Worm (Caenorhabditis elegans) whole organism, L4 larva: ENCODE data around the gene R02E4.3.

ENCODE experiments used
- D1046.2 ChIP-seq: fragments of 200-800 bp; sonication (Bioruptor generic); IDR thresholded peaks from 2 replicates; pipeline ENCODE4 v1.3.6; 2022; ENCODE audit warnings: missing genetic modification characterization, missing compliant biosample characterization
- F44E2.7 ChIP-seq: fragments of 200-800 bp; sonication (Bioruptor generic); IDR thresholded peaks from 2 replicates; pipeline ENCODE4 v2.1.2; 2022; ENCODE audit warnings: missing genetic modification characterization, missing compliant biosample characterization
- T20F7.1 ChIP-seq: fragments of 200-800 bp; sonication (Bioruptor generic); optimal IDR thresholded peaks from 2 replicates; lab custom pipeline; 2018; ENCODE audit warnings: mild to moderate bottlenecking, missing genetic modification characterization, missing compliant biosample characterization
- Y105C5A.15 ChIP-seq: fragments of 200-800 bp; sonication (Bioruptor generic); IDR thresholded peaks from 2 replicates; pipeline ENCODE4 v1.3.6; 2022; ENCODE audit warnings: missing genetic modification characterization, missing compliant biosample characterization
- Y48G9A.11 ChIP-seq: fragments of 200-800 bp; sonication (Bioruptor generic); IDR thresholded peaks from 2 replicates; pipeline ENCODE4 v1.3.6; 2022; ENCODE audit warnings: missing genetic modification reagents, missing genetic modification characterization, missing compliant biosample characterization
- Y75B8A.6 ChIP-seq: fragments of 200-800 bp; sonication (Bioruptor generic); IDR thresholded peaks from 2 replicates; pipeline ENCODE4 v1.3.6; 2022; ENCODE audit warnings: missing genetic modification reagents, missing genetic modification characterization, missing compliant biosample characterization
- ZK337.2 ChIP-seq: fragments of 200-800 bp; sonication (Bioruptor generic); IDR thresholded peaks from 2 replicates; pipeline ENCODE4 v1.3.6; 2022; ENCODE audit warnings: missing genetic modification reagents, missing genetic modification characterization, missing compliant biosample characterization
- aly-2 ChIP-seq: sonication (generic microtip); optimal IDR thresholded peaks from 2 replicates; lab custom pipeline; 2018; ENCODE audit warnings: missing biosample characterization, missing genetic modification characterization
- ama-1 ChIP-seq: fragments of 150-350 bp; optimal IDR thresholded peaks from 2 replicates; lab custom pipeline; 2014; ENCODE audit warnings: inconsistent platforms, mixed read lengths
- arid-1 ChIP-seq: fragments of 200-800 bp; sonication (Bioruptor generic); conservative IDR thresholded peaks from 2 replicates; pipeline ENCODE4 v1.3.6; 2022; ENCODE audit warnings: missing genetic modification reagents, missing genetic modification characterization, missing compliant biosample characterization
- attf-4 ChIP-seq: sonication (generic microtip); optimal IDR thresholded peaks from 3 replicates; lab custom pipeline; 2017; ENCODE audit warnings: missing biosample characterization, missing genetic modification characterization
- ceh-28 ChIP-seq: fragments of 150-350 bp; optimal IDR thresholded peaks from 2 replicates; lab custom pipeline; 2014; ENCODE audit warnings: missing biosample characterization, missing genetic modification reagents, missing genetic modification characterization
- ceh-82 ChIP-seq: sonication (generic microtip); optimal IDR thresholded peaks from 2 replicates; lab custom pipeline; 2017; ENCODE audit warnings: missing biosample characterization, missing genetic modification characterization
- ces-1 ChIP-seq: fragments of 150-350 bp; sonication (generic microtip); optimal IDR thresholded peaks from 4 replicates; lab custom pipeline; 2014; ENCODE audit warnings: missing biosample characterization, missing genetic modification reagents, missing genetic modification characterization
- cey-2 ChIP-seq: sonication (generic microtip); optimal IDR thresholded peaks from 3 replicates; lab custom pipeline; 2017; ENCODE audit warnings: missing genetic modification characterization, mild to moderate bottlenecking, missing compliant biosample characterization, antibody characterized with exemption, borderline replicate concordance; ENCODE audit not compliant: insufficient read depth
- daf-19 ChIP-seq: fragments of 200-800 bp; sonication (Bioruptor generic); conservative IDR thresholded peaks from 2 replicates; pipeline ENCODE4 v1.3.6; 2022; ENCODE audit warnings: missing genetic modification characterization, missing compliant biosample characterization
- daf-8 ChIP-seq: fragments of 200-800 bp; sonication (Bioruptor generic); IDR thresholded peaks from 2 replicates; pipeline ENCODE4 v1.3.6; 2022; ENCODE audit warnings: missing genetic modification characterization, missing compliant biosample characterization
- dmd-9 ChIP-seq: fragments of 200-800 bp; sonication (Bioruptor generic); IDR thresholded peaks from 2 replicates; pipeline ENCODE4 v1.3.6; 2022; ENCODE audit warnings: missing genetic modification reagents, missing genetic modification characterization, missing compliant biosample characterization
- dpl-1 ChIP-seq: fragments of 150-350 bp; optimal IDR thresholded peaks from 2 replicates; lab custom pipeline; 2014; ENCODE audit warnings: missing biosample characterization, missing genetic modification reagents, missing genetic modification characterization
- hlh-30 ChIP-seq: sonication (generic microtip); optimal IDR thresholded peaks from 2 replicates; lab custom pipeline; 2017; ENCODE audit warnings: antibody characterized with exemption, mild to moderate bottlenecking, missing genetic modification characterization, missing compliant biosample characterization; ENCODE audit not compliant: insufficient read depth
- jun-1 ChIP-seq: fragments of 150-350 bp; optimal IDR thresholded peaks from 2 replicates; lab custom pipeline; 2014; ENCODE audit warnings: missing biosample characterization, missing genetic modification reagents, missing genetic modification characterization
- lin-1 ChIP-seq: fragments of 200-800 bp; sonication (Bioruptor generic); IDR thresholded peaks from 2 replicates; pipeline ENCODE4 v1.3.6; 2022; ENCODE audit warnings: missing genetic modification reagents, missing genetic modification characterization, missing compliant biosample characterization
- lin-13 ChIP-seq: fragments of 150-350 bp; optimal IDR thresholded peaks from 2 replicates; lab custom pipeline; 2014; ENCODE audit warnings: missing biosample characterization, missing genetic modification reagents, missing genetic modification characterization
- lin-29 ChIP-seq: fragments of 200-800 bp; sonication (Bioruptor generic); IDR thresholded peaks from 2 replicates; pipeline ENCODE4 v1.3.6; 2022; ENCODE audit warnings: missing genetic modification reagents, missing genetic modification characterization, missing compliant biosample characterization
- lin-38 ChIP-seq: fragments of 200-800 bp; sonication (Bioruptor generic); IDR thresholded peaks from 2 replicates; pipeline ENCODE4 v1.3.6; 2022; ENCODE audit warnings: missing genetic modification reagents, missing genetic modification characterization, missing compliant biosample characterization
- lin-39 ChIP-seq: fragments of 150-350 bp; optimal IDR thresholded peaks from 2 replicates; lab custom pipeline; 2014; ENCODE audit warnings: missing biosample characterization, missing genetic modification reagents, missing genetic modification characterization
- madf-9 ChIP-seq: fragments of 200-800 bp; sonication (Bioruptor generic); conservative IDR thresholded peaks from 2 replicates; pipeline ENCODE4 v1.3.6; 2022; ENCODE audit warnings: missing genetic modification reagents, missing genetic modification characterization, missing compliant biosample characterization
- mdl-1 ChIP-seq, 2 experiments: fragments of 150-350 bp in 1 of 2; sonication (generic microtip) in 1 of 2; optimal IDR thresholded peaks; 2 replicates each; lab custom pipeline; 2014 to 2017; ENCODE audit warnings: missing biosample characterization in 2 of 2, missing genetic modification characterization in 2 of 2
- mdt-29 ChIP-seq: fragments of 200-800 bp; sonication (Bioruptor generic); IDR thresholded peaks from 2 replicates; pipeline ENCODE4 v1.3.6; 2022; ENCODE audit warnings: missing genetic modification reagents, missing genetic modification characterization, missing compliant biosample characterization
- mep-1 ChIP-seq: fragments of 150-350 bp; sonication (generic microtip); optimal IDR thresholded peaks from 3 replicates; lab custom pipeline; 2014; ENCODE audit warnings: missing biosample characterization, missing genetic modification characterization
- nhr-11 ChIP-seq: fragments of 150-350 bp; optimal IDR thresholded peaks from 2 replicates; lab custom pipeline; 2014; ENCODE audit warnings: missing biosample characterization, missing genetic modification characterization
- nhr-111 ChIP-seq: fragments of 200-800 bp; sonication (Bioruptor generic); optimal IDR thresholded peaks from 2 replicates; lab custom pipeline; 2018; ENCODE audit warnings: mild to moderate bottlenecking, missing genetic modification characterization, missing compliant biosample characterization
- nhr-41 ChIP-seq: fragments of 200-800 bp; sonication (Bioruptor generic); IDR thresholded peaks from 2 replicates; pipeline ENCODE4 v1.3.6; 2022; ENCODE audit warnings: missing genetic modification reagents, missing genetic modification characterization, missing compliant biosample characterization
- nhr-48 ChIP-seq: sonication (generic microtip); optimal IDR thresholded peaks from 2 replicates; lab custom pipeline; 2016; ENCODE audit warnings: mild to moderate bottlenecking, missing genetic modification characterization, missing compliant biosample characterization
- nhr-77 ChIP-seq: fragments of 150-350 bp; optimal IDR thresholded peaks from 2 replicates; lab custom pipeline; 2014; ENCODE audit warnings: missing biosample characterization, missing genetic modification characterization
- php-3 ChIP-seq: fragments of 200-800 bp; sonication (Bioruptor generic); IDR thresholded peaks from 2 replicates; pipeline ENCODE4 v1.3.6; 2022; ENCODE audit warnings: missing genetic modification reagents, missing genetic modification characterization, missing compliant biosample characterization
- saeg-2 ChIP-seq: fragments of 200-800 bp; sonication (Bioruptor generic); IDR thresholded peaks from 2 replicates; pipeline ENCODE4 v1.3.6; 2022; ENCODE audit warnings: missing genetic modification reagents, missing genetic modification characterization, missing compliant biosample characterization
- sdz-12 ChIP-seq: fragments of 200-800 bp; sonication (Bioruptor generic); optimal IDR thresholded peaks from 2 replicates; lab custom pipeline; 2018; ENCODE audit warnings: mild to moderate bottlenecking, missing genetic modification characterization, missing compliant biosample characterization
- set-16 ChIP-seq: fragments of 200-800 bp; sonication (Bioruptor generic); IDR thresholded peaks from 2 replicates; pipeline ENCODE4 v1.3.6; 2022; ENCODE audit warnings: missing genetic modification reagents, missing genetic modification characterization, missing compliant biosample characterization
- skn-1 ChIP-seq: fragments of 150-350 bp; optimal IDR thresholded peaks from 2 replicates; lab custom pipeline; 2014; ENCODE audit warnings: missing biosample characterization, missing genetic modification characterization
- snpc-1.2 ChIP-seq: fragments of 200-800 bp; sonication (Bioruptor generic); IDR thresholded peaks from 2 replicates; pipeline ENCODE4 v1.3.6; 2022; ENCODE audit warnings: missing genetic modification reagents, missing genetic modification characterization, missing compliant biosample characterization
- snpc-4 ChIP-seq: fragments of 150-350 bp; optimal IDR thresholded peaks from 2 replicates; lab custom pipeline; 2014; ENCODE audit warnings: missing biosample characterization, missing genetic modification characterization
- spr-3 ChIP-seq: fragments of 200-800 bp; sonication (Bioruptor generic); optimal IDR thresholded peaks from 2 replicates; lab custom pipeline; 2018; ENCODE audit warnings: mild to moderate bottlenecking, missing genetic modification characterization, missing compliant biosample characterization
- tra-1 ChIP-seq: fragments of 200-800 bp; sonication (Bioruptor generic); IDR thresholded peaks from 2 replicates; pipeline ENCODE4 v1.3.6; 2022; ENCODE audit warnings: missing genetic modification reagents, missing genetic modification characterization, missing compliant biosample characterization
- unc-39 ChIP-seq: sonication (generic microtip); optimal IDR thresholded peaks from 2 replicates; lab custom pipeline; 2017; ENCODE audit warnings: missing biosample characterization, missing genetic modification characterization
- unc-62 ChIP-seq, 3 experiments: fragments of 150-350 bp in 1 of 3; sonication (generic microtip); optimal IDR thresholded peaks in 2 of 3; peaks in 1 of 3; 1 replicate in 1 of 3; 2 replicates in 2 of 3; lab custom pipeline; 2014 to 2017; ENCODE audit warnings: missing biosample characterization in 3 of 3, missing genetic modification characterization in 3 of 3, missing genetic modification reagents in 3 of 3, missing genotype in 1 of 3
- vab-7 ChIP-seq: fragments of 200-800 bp; sonication (Bioruptor generic); IDR thresholded peaks from 2 replicates; pipeline ENCODE4 v1.3.6; 2022; ENCODE audit warnings: missing genetic modification reagents, missing genetic modification characterization, missing compliant biosample characterization
- zag-1 ChIP-seq: fragments of 150-350 bp; optimal IDR thresholded peaks from 2 replicates; lab custom pipeline; 2014; ENCODE audit warnings: missing biosample characterization, missing genetic modification characterization
- zip-11 ChIP-seq: fragments of 200-800 bp; sonication (Bioruptor generic); IDR thresholded peaks from 2 replicates; pipeline ENCODE4 v1.3.6; 2022; ENCODE audit warnings: missing genetic modification characterization, missing compliant biosample characterization
- zip-2 ChIP-seq: fragments of 150-350 bp; optimal IDR thresholded peaks from 2 replicates; lab custom pipeline; 2014; ENCODE audit warnings: missing biosample characterization, missing genetic modification characterization
- ztf-11 ChIP-seq: fragments of 150-350 bp; optimal IDR thresholded peaks from 2 replicates; lab custom pipeline; 2014; ENCODE audit warnings: missing biosample characterization, missing genetic modification characterization

Gene R02E4.3

ce11 chrX:4137452-4138164 lies 35.7 kb upstream of the R02E4.3 start (continued):
- TF ChIP-seq dpl-1 (GFP tag; lab: Kevin White, UChicago) = no peak
- TF ChIP-seq mep-1 (tag; lab: Kevin White, UChicago) = peak; percentile 53
- TF ChIP-seq arid-1 (GFP tag; lab: Robert Waterston, UW) = no peak
- TF ChIP-seq hlh-30 (tag; lab: Kevin White, UChicago) = peak; percentile 9
- no peak for TF ChIP-seq ceh-28
- TF ChIP-seq ceh-82 (tag; lab: Kevin White, UChicago) = no peak
- TF ChIP-seq D1046.2 (GFP tag; lab: Robert Waterston, UW) = no peak
- no peak for TF ChIP-seq T20F7.1 (GFP tag; lab: Kevin White, UChicago)
- no peak for TF ChIP-seq sdz-12 (GFP tag; lab: Kevin White, UChicago)
- TF ChIP-seq zip-11 (GFP tag; lab: Robert Waterston, UW) = no peak
- no peak for TF ChIP-seq madf-9 (GFP tag; lab: Robert Waterston, UW)
- no peak for TF ChIP-seq nhr-111 (GFP tag; lab: Kevin White, UChicago)
- no peak for TF ChIP-seq daf-8 (GFP tag; lab: Robert Waterston, UW)
- no peak for TF ChIP-seq zag-1 (tag; lab: Kevin White, UChicago)
- no peak for TF ChIP-seq lin-39 (tag; lab: Kevin White, UChicago)
- TF ChIP-seq daf-19 (GFP tag; lab: Robert Waterston, UW) = no peak
- TF ChIP-seq cey-2 (tag; lab: Kevin White, UChicago) = no peak
- TF ChIP-seq php-3 = no peak
- TF ChIP-seq mdl-1 (tag; optimal IDR thresholded peaks at IDR 0.05; lab: Kevin White, UChicago) = peak in 1 of 2 experiments; percentile 75
- TF ChIP-seq nhr-11 = no peak
- TF ChIP-seq snpc-1.2 = no peak
- TF ChIP-seq aly-2 (tag; lab: Kevin White, UChicago) = no peak
- TF ChIP-seq skn-1 (tag; lab: Kevin White, UChicago) = no peak
- no peak for TF ChIP-seq ama-1
- no peak for TF ChIP-seq zip-2 (tag; lab: Kevin White, UChicago)
- no peak for TF ChIP-seq mdt-29
- TF ChIP-seq saeg-2 (GFP tag; lab: Robert Waterston, UW) = no peak
- TF ChIP-seq snpc-4 (tag; lab: Kevin White, UChicago) = no peak
- no peak for TF ChIP-seq F44E2.7 (GFP tag; lab: Robert Waterston, UW)
- no peak for TF ChIP-seq lin-29 (GFP tag; lab: Robert Waterston, UW)
- peak; percentile 49 for TF ChIP-seq nhr-77
- TF ChIP-seq Y48G9A.11 (GFP tag; lab: Robert Waterston, UW) = no peak
- 0 out of 2 replicates have a peak, but pooled peaks have one; percentile 9 for TF ChIP-seq lin-1 (GFP tag; lab: Robert Waterston, UW)
- TF ChIP-seq set-16 (GFP tag; lab: Robert Waterston, UW) = no peak
- no peak for TF ChIP-seq jun-1 (tag; lab: Kevin White, UChicago)
- TF ChIP-seq ces-1 = no peak
- no peak for TF ChIP-seq unc-62 (GFP tag; optimal IDR thresholded peaks at IDR 0.05 in 1 of 2; lab: Kevin White, UChicago)
- TF ChIP-seq unc-62 (tag; optimal IDR thresholded peaks at IDR 0.05; lab: Kevin White, UChicago) = no peak
- peak; percentile 55 for TF ChIP-seq nhr-48
- no peak for TF ChIP-seq vab-7 (GFP tag; lab: Robert Waterston, UW)
- TF ChIP-seq ztf-11 (tag; lab: Kevin White, UChicago) = no peak
- TF ChIP-seq lin-38 = peak; percentile 40; the same call in 1 of the 2 replicates
- TF ChIP-seq Y75B8A.6 = no peak
- no peak for TF ChIP-seq nhr-41 (GFP tag; lab: Robert Waterston, UW)
- TF ChIP-seq Y105C5A.15 = no peak
- TF ChIP-seq spr-3 (GFP tag; lab: Kevin White, UChicago) = no peak
- TF ChIP-seq dmd-9 (GFP tag; lab: Robert Waterston, UW) = no peak
- no peak for TF ChIP-seq unc-39 (tag; lab: Kevin White, UChicago)
- TF ChIP-seq tra-1 (GFP tag; lab: Robert Waterston, UW) = no peak
- no peak for TF ChIP-seq ZK337.2 (GFP tag; lab: Robert Waterston, UW)
- no peak for TF ChIP-seq lin-13 (GFP tag; lab: Kevin White, UChicago)
- TF ChIP-seq attf-4 (tag; lab: Kevin White, UChicago) = no peak
